Fruit fly (Drosophila melanogaster): ENCODE measurements around the gene synr.

DNA sequence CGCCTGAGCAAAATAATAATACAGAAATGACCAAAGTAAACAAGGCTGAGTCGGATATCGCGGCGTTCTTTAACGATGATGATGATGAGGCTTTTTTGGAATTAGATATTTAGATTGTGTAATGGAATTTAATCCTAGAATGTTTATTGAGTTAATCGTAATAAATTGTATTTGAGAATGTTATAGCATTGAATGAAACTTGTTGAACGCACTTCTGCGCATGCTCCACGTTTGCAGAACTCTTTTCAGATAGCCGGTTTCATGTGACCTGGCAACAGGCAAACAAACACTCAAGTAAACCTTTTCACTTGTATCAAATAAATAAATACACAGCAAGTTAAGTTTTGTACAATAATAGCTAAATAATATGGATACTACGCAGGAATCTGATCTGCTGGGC is 15.6 kb downstream of the synr start, which contains the start of gene CG34124:
- TF ChIP-seq Mnt (GFP tag; optimal IDR thresholded peaks at IDR 0.05) = no peak
- no peak for TF ChIP-seq CG11617 (GFP tag; optimal IDR thresholded peaks at IDR 0.05)
- TF ChIP-seq CG5204 (GFP tag; optimal IDR thresholded peaks at IDR 0.05) = no peak
- no peak for TF ChIP-seq CG14711 (tag; optimal IDR thresholded peaks at IDR 0.05)
- TF ChIP-seq tj (GFP tag; optimal IDR thresholded peaks at IDR 0.05) = no peak
- no peak for TF ChIP-seq cic (GFP tag; optimal IDR thresholded peaks at IDR 0.05)
- no peak for TF ChIP-seq ovo (GFP tag; optimal IDR thresholded peaks at IDR 0.05)
- no peak for TF ChIP-seq CG7101 (tag; optimal IDR thresholded peaks at IDR 0.05)
- no peak for TF ChIP-seq CG1620 (GFP tag; optimal IDR thresholded peaks at IDR 0.05)
- TF ChIP-seq Clk (GFP tag; optimal IDR thresholded peaks at IDR 0.05) = no peak
- no peak for TF ChIP-seq toe (GFP tag; optimal IDR thresholded peaks at IDR 0.05)

Measured in whole organism, adult.